Worm (Caenorhabditis elegans) whole organism, L1 larva: Measurements from ENCODE around the gene sre-42.
A peak's percentile ranks its signal among the peaks of the same experiment; 100 is the strongest.

Experiments
- F16B12.6 ChIP-seq: fragments of 150-350 bp; optimal IDR thresholded peaks from 2 replicates; lab custom pipeline; 2014; ENCODE audit warnings: missing biosample characterization, missing genetic modification characterization
- Y116A8C.19 ChIP-seq: sonication (generic microtip); optimal IDR thresholded peaks from 2 replicates; lab custom pipeline; 2016; ENCODE audit warnings: missing compliant biosample characterization, missing genetic modification characterization, borderline replicate concordance
- alr-1 ChIP-seq: fragments of 200-800 bp; sonication (Bioruptor generic); optimal IDR thresholded peaks from 2 replicates; lab custom pipeline; 2018; ENCODE audit warnings: borderline replicate concordance, mild to moderate bottlenecking, missing genetic modification characterization, missing compliant biosample characterization
- ceh-8 ChIP-seq: fragments of 200-800 bp; sonication (Bioruptor generic); optimal IDR thresholded peaks from 2 replicates; lab custom pipeline; 2018; ENCODE audit warnings: mild to moderate bottlenecking, missing genetic modification characterization, moderate library complexity, missing compliant biosample characterization
- ceh-82 ChIP-seq, 3 experiments: fragments of 150-350 bp in 1 of 3; sonication (generic microtip) in 2 of 3; optimal IDR thresholded peaks; 2 replicates each; lab custom pipeline; 2014 to 2017; ENCODE audit warnings: missing biosample characterization in 3 of 3, missing genetic modification characterization in 3 of 3
- ces-1 ChIP-seq: fragments of 150-350 bp; optimal IDR thresholded peaks from 2 replicates; lab custom pipeline; 2014; ENCODE audit warnings: missing biosample characterization, missing genetic modification reagents, missing genetic modification characterization
- dpl-1 ChIP-seq, 3 experiments: fragments of 150-350 bp in 2 of 3; sonication (generic microtip) in 1 of 3; optimal IDR thresholded peaks; 2 replicates each; lab custom pipeline; 2014 to 2017; ENCODE audit warnings: missing biosample characterization in 3 of 3, missing genetic modification characterization in 3 of 3, missing genetic modification reagents in 3 of 3
- dsc-1 ChIP-seq: sonication (generic microtip); optimal IDR thresholded peaks from 2 replicates; lab custom pipeline; 2016; ENCODE audit warnings: mild to moderate bottlenecking, missing genetic modification characterization, missing compliant biosample characterization
- efl-1 ChIP-seq, 4 experiments: fragments of 150-350 bp; optimal IDR thresholded peaks in 3 of 4; peaks in 1 of 4; 1 replicate in 1 of 4; 2 replicates in 3 of 4; lab custom pipeline; 2014; ENCODE audit warnings: missing biosample characterization in 2 of 4, missing genetic modification characterization in 2 of 4, missing genetic modification reagents in 2 of 4
- elt-2 ChIP-seq: sonication (generic microtip); optimal IDR thresholded peaks from 2 replicates; lab custom pipeline; 2016; ENCODE audit warnings: missing genetic modification characterization, mild to moderate bottlenecking, inconsistent platforms, missing compliant biosample characterization, missing genetic modification reagents
- ets-5 ChIP-seq: fragments of 200-800 bp; sonication (Bioruptor generic); IDR thresholded peaks from 2 replicates; pipeline ENCODE4 v1.3.6; 2022; ENCODE audit warnings: missing genetic modification characterization, missing compliant biosample characterization
- fkh-4 ChIP-seq: sonication (generic microtip); optimal IDR thresholded peaks from 2 replicates; lab custom pipeline; 2016; ENCODE audit warnings: missing compliant biosample characterization, missing genetic modification characterization, borderline replicate concordance
- grh-1 ChIP-seq: fragments of 200-800 bp; sonication (Bioruptor generic); IDR thresholded peaks from 2 replicates; pipeline ENCODE4 v1.3.6; 2022; ENCODE audit warnings: missing genetic modification reagents, missing genetic modification characterization, missing compliant biosample characterization
- hlh-4 ChIP-seq: sonication (generic microtip); optimal IDR thresholded peaks from 2 replicates; lab custom pipeline; 2016; ENCODE audit warnings: mild to moderate bottlenecking, missing genetic modification characterization, missing compliant biosample characterization
- irx-1 ChIP-seq: sonication (generic microtip); optimal IDR thresholded peaks from 2 replicates; lab custom pipeline; 2016; ENCODE audit warnings: missing genetic modification characterization, missing compliant biosample characterization
- isw-1 ChIP-seq: fragments of 200-800 bp; sonication (Bioruptor generic); IDR thresholded peaks from 2 replicates; pipeline ENCODE4 v1.3.6; 2022; ENCODE audit warnings: missing genetic modification characterization, missing compliant biosample characterization
- lin-13 ChIP-seq: fragments of 150-350 bp; optimal IDR thresholded peaks from 2 replicates; lab custom pipeline; 2014; ENCODE audit warnings: missing biosample characterization, missing genetic modification reagents, missing genetic modification characterization
- lin-14 ChIP-seq: fragments of 200-800 bp; sonication (Bioruptor generic); optimal IDR thresholded peaks from 2 replicates; lab custom pipeline; 2018; ENCODE audit warnings: mild to moderate bottlenecking, missing genetic modification characterization, moderate library complexity, missing compliant biosample characterization
- lir-3 ChIP-seq: sonication (generic microtip); optimal IDR thresholded peaks from 2 replicates; lab custom pipeline; 2016; ENCODE audit warnings: mild to moderate bottlenecking, missing genetic modification characterization, moderate library complexity, missing compliant biosample characterization; ENCODE audit not compliant: poor library complexity
- lsy-2 ChIP-seq, 2 experiments: fragments of 150-350 bp; optimal IDR thresholded peaks; 2 replicates each; lab custom pipeline; 2014; ENCODE audit warnings: missing biosample characterization in 2 of 2, missing genetic modification characterization in 2 of 2
- mab-9 ChIP-seq: fragments of 200-800 bp; sonication (Bioruptor generic); IDR thresholded peaks from 2 replicates; pipeline ENCODE4 v1.3.6; 2022; ENCODE audit warnings: missing genetic modification reagents, missing genetic modification characterization, missing compliant biosample characterization
- mef-2 ChIP-seq: fragments of 150-350 bp; optimal IDR thresholded peaks from 2 replicates; lab custom pipeline; 2014; ENCODE audit warnings: missing biosample characterization, missing genetic modification characterization
- mep-1 ChIP-seq: fragments of 150-350 bp; optimal IDR thresholded peaks from 2 replicates; lab custom pipeline; 2014; ENCODE audit warnings: missing biosample characterization, missing genetic modification characterization
- nhr-12 ChIP-seq: sonication (generic microtip); optimal IDR thresholded peaks from 2 replicates; lab custom pipeline; 2017; ENCODE audit warnings: missing biosample characterization, missing genetic modification characterization
- nhr-19 ChIP-seq: fragments of 200-800 bp; sonication (Bioruptor generic); conservative IDR thresholded peaks from 2 replicates; pipeline ENCODE4 v1.3.6; 2022; ENCODE audit warnings: missing genetic modification characterization, missing compliant biosample characterization
- nhr-71 ChIP-seq: sonication (generic microtip); optimal IDR thresholded peaks from 2 replicates; lab custom pipeline; 2016; ENCODE audit warnings: mild to moderate bottlenecking, missing genetic modification characterization, moderate library complexity, missing compliant biosample characterization
- nhr-76 ChIP-seq: sonication (generic microtip); optimal IDR thresholded peaks from 2 replicates; lab custom pipeline; 2017; ENCODE audit warnings: missing biosample characterization, missing genetic modification characterization
- nhr-77 ChIP-seq: fragments of 150-350 bp; optimal IDR thresholded peaks from 2 replicates; lab custom pipeline; 2014; ENCODE audit warnings: missing biosample characterization, missing genetic modification characterization
- pag-3 ChIP-seq: sonication (generic microtip); optimal IDR thresholded peaks from 2 replicates; lab custom pipeline; 2017; ENCODE audit warnings: missing genetic modification characterization, mild to moderate bottlenecking, missing compliant biosample characterization, antibody characterized with exemption, borderline replicate concordance; ENCODE audit not compliant: insufficient read depth
- pqm-1 ChIP-seq: sonication (generic microtip); optimal IDR thresholded peaks from 3 replicates; lab custom pipeline; 2017; ENCODE audit warnings: missing biosample characterization, missing genetic modification characterization
- rnt-1 ChIP-seq: sonication (generic microtip); optimal IDR thresholded peaks from 2 replicates; lab custom pipeline; 2016; ENCODE audit warnings: mild to moderate bottlenecking, missing genetic modification characterization, moderate library complexity, missing compliant biosample characterization
- swsn-7 ChIP-seq: sonication (generic microtip); optimal IDR thresholded peaks from 2 replicates; lab custom pipeline; 2016; ENCODE audit warnings: missing genetic modification characterization, missing compliant biosample characterization
- unc-130 ChIP-seq: fragments of 150-350 bp; optimal IDR thresholded peaks from 2 replicates; lab custom pipeline; 2017; ENCODE audit warnings: missing biosample characterization, missing genetic modification characterization, inconsistent platforms
- unc-98 ChIP-seq: fragments of 200-800 bp; sonication (Bioruptor generic); IDR thresholded peaks from 2 replicates; pipeline ENCODE4 v1.3.6; 2022; ENCODE audit warnings: missing genetic modification characterization, missing compliant biosample characterization
- zag-1 ChIP-seq: fragments of 150-350 bp; optimal IDR thresholded peaks from 2 replicates; lab custom pipeline; 2014; ENCODE audit warnings: missing biosample characterization, missing genetic modification characterization
- ztf-11 ChIP-seq, 2 experiments: sonication (generic microtip); optimal IDR thresholded peaks; 2 replicates each; lab custom pipeline; 2016 to 2017; ENCODE audit warnings: missing genetic modification characterization in 2 of 2, missing biosample characterization in 1 of 2, missing compliant biosample characterization in 1 of 2

The sre-42 gene

ce11 chrII:12349866-12350265, 36.8 kb downstream of the sre-42 start (continued):
- TF ChIP-seq elt-2 (tag; lab: Kevin White, UChicago): no peak
- no peak for TF ChIP-seq isw-1 (GFP tag; lab: Robert Waterston, UW)
- TF ChIP-seq mef-2: no peak
- no peak for TF ChIP-seq hlh-4
- no peak for TF ChIP-seq dpl-1 (GFP tag; optimal IDR thresholded peaks at IDR 0.05; lab: Kevin White, UChicago)

- no peak for TF ChIP-seq nhr-71
- TF ChIP-seq lin-14: peak; percentile 14
- TF ChIP-seq, all 84 proteins: peak for 1
Measured at ce11 chrII:12348957-12349356, 37.7 kb downstream of the sre-42 start.

ce11 chrII:12346289-12346989, 40.2 kb downstream of the sre-42 start:
- TF ChIP-seq mef-2: no peak
- TF ChIP-seq nhr-12 (tag; lab: Kevin White, UChicago): no peak
- no peak for TF ChIP-seq nhr-76 (tag; lab: Kevin White, UChicago)
- no peak for TF ChIP-seq zag-1 (tag; lab: Kevin White, UChicago)
- TF ChIP-seq ets-5 (GFP tag; lab: Robert Waterston, UW): 0 out of 2 replicates have a peak, but pooled peaks have one; percentile 59
- peak; percentile 82 for TF ChIP-seq dsc-1 (tag; lab: Kevin White, UChicago)
- peak; percentile 74 for TF ChIP-seq fkh-4 (tag; lab: Kevin White, UChicago)
- peak; percentile 7 for TF ChIP-seq lin-14
- TF ChIP-seq irx-1 (tag; lab: Kevin White, UChicago): no peak
- no peak for TF ChIP-seq efl-1 (optimal IDR thresholded peaks at IDR 0.05; lab: Kevin White, UChicago)
- TF ChIP-seq efl-1 (GFP tag; optimal IDR thresholded peaks at IDR 0.05 in 1 of 2; lab: Kevin White, UChicago): peak in 1 of 2 experiments; percentile 83
- TF ChIP-seq ceh-8 (GFP tag; lab: Kevin White, UChicago): no peak
- TF ChIP-seq mep-1 (tag; lab: Kevin White, UChicago): no peak
- no peak for TF ChIP-seq ztf-11 (tag; optimal IDR thresholded peaks at IDR 0.05; lab: Kevin White, UChicago)
- TF ChIP-seq lin-13: no peak
- TF ChIP-seq lir-3 (tag; lab: Kevin White, UChicago): peak; percentile 19
- no peak for TF ChIP-seq pqm-1
- TF ChIP-seq Y116A8C.19 (tag; lab: Kevin White, UChicago): no peak
- no peak for TF ChIP-seq unc-98
- TF ChIP-seq, all 84 proteins: peak for 6

ce11 chrII:12344787-12345186, 41.9 kb downstream of the sre-42 start, which contains the start of gene C44C11.6:
Gene C44C11.6, plus strand, starts transcription at chrII:12344809.
- no peak for TF ChIP-seq ces-1 (GFP tag; lab: Kevin White, UChicago)
- no peak for TF ChIP-seq mab-9 (GFP tag; lab: Robert Waterston, UW)
- no peak for TF ChIP-seq nhr-19
- TF ChIP-seq ceh-82 (tag; optimal IDR thresholded peaks at IDR 0.05; lab: Kevin White, UChicago): no peak
- TF ChIP-seq lsy-2 (tag; optimal IDR thresholded peaks at IDR 0.05; lab: Kevin White, UChicago): no peak
- TF ChIP-seq efl-1 (optimal IDR thresholded peaks at IDR 0.05; lab: Kevin White, UChicago): no peak
- TF ChIP-seq efl-1 (GFP tag; optimal IDR thresholded peaks at IDR 0.05 in 1 of 2; lab: Kevin White, UChicago): no peak
- no peak for TF ChIP-seq F16B12.6 (tag; lab: Kevin White, UChicago)
- no peak for TF ChIP-seq alr-1 (tag; lab: Kevin White, UChicago)
- no peak for TF ChIP-seq pag-3 (tag; lab: Kevin White, UChicago)
- TF ChIP-seq pqm-1: no peak
- TF ChIP-seq elt-2 (tag; lab: Kevin White, UChicago): no peak
- TF ChIP-seq rnt-1: peak; percentile 23
- no peak for TF ChIP-seq unc-130 (tag; lab: Kevin White, UChicago)
- TF ChIP-seq nhr-71: peak; percentile 23
- no peak for TF ChIP-seq grh-1
- TF ChIP-seq lin-14: no peak
- no peak for TF ChIP-seq swsn-7
- TF ChIP-seq nhr-77: no peak
